Worm (Caenorhabditis elegans) whole organism, mixed stage, embryonic: ENCODE data around the gene F26F2.4.

ENCODE experiments used
- flh-1 ChIP-seq: fragments of 200-800 bp; sonication (Bioruptor generic); optimal IDR thresholded peaks from 2 replicates; lab custom pipeline; 2018; ENCODE audit warnings: mild to moderate bottlenecking, missing genetic modification characterization, moderate library complexity, missing compliant biosample characterization
- lin-13 ChIP-seq: fragments of 150-350 bp; optimal IDR thresholded peaks from 2 replicates; lab custom pipeline; 2014; ENCODE audit warnings: missing biosample characterization, missing genetic modification characterization
- mep-1 ChIP-seq: fragments of 150-350 bp; optimal IDR thresholded peaks from 2 replicates; lab custom pipeline; 2017; ENCODE audit warnings: missing biosample characterization, missing genetic modification reagents, missing genetic modification characterization, inconsistent platforms
- nhr-76 ChIP-seq: sonication (generic microtip); optimal IDR thresholded peaks from 2 replicates; lab custom pipeline; 2017; ENCODE audit warnings: missing biosample characterization, missing genetic modification characterization
- snpc-4 ChIP-seq: fragments of 150-350 bp; optimal IDR thresholded peaks from 2 replicates; lab custom pipeline; 2014; ENCODE audit warnings: missing biosample characterization, missing genetic modification characterization
- ztf-11 ChIP-seq: fragments of 150-350 bp; optimal IDR thresholded peaks from 2 replicates; lab custom pipeline; 2014; ENCODE audit warnings: missing biosample characterization, missing genetic modification characterization

DNA sequence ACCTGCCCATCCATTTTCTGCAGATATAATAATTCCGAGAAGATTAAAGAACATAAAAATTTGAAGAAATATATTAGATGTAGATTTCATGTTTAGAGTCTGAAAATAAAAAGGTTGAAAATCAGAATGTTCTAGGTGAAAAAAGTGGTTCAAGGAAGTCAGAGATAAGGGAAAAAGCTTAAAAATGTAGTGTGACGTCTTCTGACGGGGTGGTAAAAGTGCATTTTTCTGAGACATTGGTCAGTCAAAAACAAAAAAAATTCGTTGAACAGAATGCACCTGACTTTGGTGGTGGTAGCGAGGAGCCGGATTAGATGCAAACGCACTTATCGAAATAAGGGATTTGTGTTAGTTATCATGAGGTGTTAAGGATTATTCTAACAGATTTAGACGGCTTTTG, 37.5 kb downstream of the F26F2.4 start, which contains the start of gene F46B3.23:
- TF ChIP-seq ztf-11 (no peak), snpc-4 (tag; lab: Kevin White, UChicago) (no peak), mep-1 (tag; lab: Kevin White, UChicago) (no peak), flh-1 (no peak), nhr-76 (no peak), lin-13 (tag; lab: Kevin White, UChicago) (no peak)
